Fruit fly (Drosophila melanogaster) whole organism, pupa: ENCODE results near the gene CG15170.
A peak's percentile ranks its signal among the peaks of the same experiment; 100 is the strongest.

ENCODE experiments used
- CG10348 ChIP-seq: fragments of 200-800 bp; sonication (Bioruptor generic); IDR thresholded peaks from 2 replicates; pipeline ENCODE4 v1.3.6; 2022; ENCODE audit warnings: missing biosample characterization, missing genetic modification characterization
- CG12605 ChIP-seq: fragments of 200-800 bp; sonication (Bioruptor generic); IDR thresholded peaks from 2 replicates; pipeline ENCODE4 v1.3.6; 2022; ENCODE audit warnings: missing biosample characterization, missing genetic modification characterization
- CG13204 ChIP-seq: fragments of 200-800 bp; sonication (Bioruptor generic); optimal IDR thresholded peaks from 2 replicates; lab custom pipeline; 2018; ENCODE audit warnings: missing biosample characterization, mild to moderate bottlenecking, missing genetic modification characterization, moderate library complexity
- CG14655 ChIP-seq: fragments of 200-800 bp; sonication (Bioruptor generic); optimal IDR thresholded peaks from 3 replicates; lab custom pipeline; 2017; ENCODE audit warnings: mild to moderate bottlenecking, missing biosample characterization, missing genetic modification reagents, missing genetic modification characterization
- CG15710 ChIP-seq: fragments of 200-800 bp; sonication (Bioruptor generic); optimal IDR thresholded peaks from 2 replicates; lab custom pipeline; 2018; ENCODE audit warnings: missing biosample characterization, mild to moderate bottlenecking, missing genetic modification characterization, moderate library complexity
- CG17806 ChIP-seq: fragments of 200-800 bp; sonication (Bioruptor generic); optimal IDR thresholded peaks from 2 replicates; lab custom pipeline; 2018; ENCODE audit warnings: missing biosample characterization, mild to moderate bottlenecking, missing genetic modification characterization, moderate library complexity
- CG32121 ChIP-seq: fragments of 200-800 bp; sonication (Bioruptor generic); IDR thresholded peaks from 2 replicates; pipeline ENCODE4 v1.3.6; 2022; ENCODE audit warnings: missing biosample characterization, missing genetic modification characterization
- CG34367 ChIP-seq: fragments of 200-800 bp; sonication (Bioruptor generic); optimal IDR thresholded peaks from 2 replicates; lab custom pipeline; 2018; ENCODE audit warnings: missing biosample characterization, mild to moderate bottlenecking, missing genetic modification characterization
- CG4496 ChIP-seq: fragments of 200-800 bp; sonication (Bioruptor generic); IDR thresholded peaks from 3 replicates; pipeline ENCODE4 v1.3.6; 2022; ENCODE audit warnings: missing biosample characterization, missing genetic modification characterization
- CG8159 ChIP-seq: fragments of 200-800 bp; sonication (Bioruptor generic); optimal IDR thresholded peaks from 3 replicates; lab custom pipeline; 2018; ENCODE audit warnings: missing biosample characterization, mild to moderate bottlenecking, missing genetic modification characterization, moderate library complexity
- CG8301 ChIP-seq: fragments of 200-800 bp; sonication (Bioruptor generic); optimal IDR thresholded peaks from 2 replicates; lab custom pipeline; 2018; ENCODE audit warnings: missing biosample characterization, mild to moderate bottlenecking, missing genetic modification characterization
- CG9948 ChIP-seq: fragments of 200-800 bp; sonication (Bioruptor generic); optimal IDR thresholded peaks from 2 replicates; lab custom pipeline; 2018; ENCODE audit warnings: missing biosample characterization, mild to moderate bottlenecking, missing genetic modification characterization, moderate library complexity
- D1 ChIP-seq: fragments of 200-800 bp; sonication (Bioruptor generic); optimal IDR thresholded peaks from 2 replicates; lab custom pipeline; 2018; ENCODE audit warnings: missing biosample characterization, mild to moderate bottlenecking, missing genetic modification characterization, moderate library complexity
- EcR ChIP-seq: fragments of 200-800 bp; sonication (Bioruptor generic); optimal IDR thresholded peaks from 3 replicates; lab custom pipeline; 2019; ENCODE audit warnings: missing biosample characterization, missing genetic modification characterization, mild to moderate bottlenecking, moderate library complexity, missing genetic modification reagents
- Ets98B ChIP-seq: fragments of 200-800 bp; sonication (Bioruptor generic); IDR thresholded peaks from 2 replicates; pipeline ENCODE4 v1.3.6; 2022; ENCODE audit warnings: missing biosample characterization, missing genetic modification characterization
- Pif1A ChIP-seq: fragments of 200-800 bp; sonication (Bioruptor generic); optimal IDR thresholded peaks from 3 replicates; lab custom pipeline; 2016; ENCODE audit warnings: missing biosample characterization, missing genetic modification characterization
- Pif1B ChIP-seq: fragments of 200-800 bp; sonication (Bioruptor generic); optimal IDR thresholded peaks from 3 replicates; lab custom pipeline; 2016; ENCODE audit warnings: missing biosample characterization, missing genetic modification characterization
- Snoo ChIP-seq: fragments of 200-800 bp; sonication (Bioruptor generic); optimal IDR thresholded peaks from 3 replicates; lab custom pipeline; 2017; ENCODE audit warnings: missing biosample characterization, mild to moderate bottlenecking, missing genetic modification characterization, inconsistent platforms
- fd96Ca ChIP-seq: fragments of 200-800 bp; sonication (Bioruptor generic); IDR thresholded peaks from 3 replicates; pipeline ENCODE4 v1.3.6; 2022; ENCODE audit warnings: missing biosample characterization, missing genetic modification characterization
- gl ChIP-seq: fragments of 200-800 bp; sonication (Bioruptor generic); optimal IDR thresholded peaks from 2 replicates; lab custom pipeline; 2018; ENCODE audit warnings: missing biosample characterization, mild to moderate bottlenecking, missing genetic modification characterization
- rn ChIP-seq: fragments of 200-800 bp; sonication (Bioruptor generic); IDR thresholded peaks from 2 replicates; pipeline ENCODE4 v1.3.6; 2022; ENCODE audit warnings: missing biosample characterization, missing genetic modification characterization

Gene CG15170

dm6 chr2L:18997148-18997547 lies 7.1 kb upstream of the CG15170 start, which contains the start of gene CG31792:
CG31792 (plus strand) TSS chr2L:18997448.
- TF ChIP-seq CG4496 (GFP tag; lab: Robert Waterston, UW) = no peak
- TF ChIP-seq CG14655 (GFP tag; lab: Kevin White, UChicago) = no peak
- no peak for TF ChIP-seq Pif1A
- no peak for TF ChIP-seq CG34367 (tag; lab: Kevin White, UChicago)
- TF ChIP-seq CG10348 (GFP tag; lab: Robert Waterston, UW) = no peak
- TF ChIP-seq CG15710 (tag; lab: Kevin White, UChicago) = no peak
- no peak for TF ChIP-seq CG8301 (tag; lab: Kevin White, UChicago)
- TF ChIP-seq, all 21 proteins: peak for 0

DNA sequence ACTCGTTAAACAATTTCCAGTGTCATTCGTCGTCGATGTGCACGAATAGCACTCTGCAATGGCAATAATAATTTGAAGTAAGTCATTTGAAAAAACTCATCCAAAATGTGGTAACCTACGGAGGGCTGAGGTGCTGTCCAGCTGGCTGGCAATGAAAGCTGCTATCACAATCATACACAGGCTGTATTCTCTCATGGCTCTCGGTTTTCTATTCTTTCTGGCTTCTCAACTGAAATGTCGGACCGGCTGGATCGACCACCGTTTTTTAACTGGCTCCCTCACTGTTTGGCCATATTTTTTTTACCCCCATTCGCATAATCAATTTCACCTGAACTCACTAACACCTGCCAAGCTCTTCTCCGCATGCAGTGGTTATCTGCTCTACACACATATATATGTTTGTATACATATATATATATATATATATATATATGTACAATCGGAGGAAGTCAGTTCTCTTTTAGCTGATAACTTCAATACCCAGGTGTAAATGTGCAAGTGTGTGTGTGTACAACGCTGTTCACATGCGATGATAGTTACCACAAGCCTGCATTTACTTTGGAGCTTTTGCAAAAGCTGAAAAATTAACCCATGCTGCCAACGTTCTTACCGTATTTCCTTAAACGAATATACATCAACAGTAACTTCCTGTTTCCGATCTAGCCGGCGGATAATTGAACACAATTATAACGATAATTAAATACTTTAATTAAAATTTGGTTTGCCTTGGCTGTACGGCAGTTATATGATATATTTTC lies 5.8 kb upstream of the CG15170 start, which contains the start of gene CG10650:
CG10650 (minus strand) TSS at position 275 of the 758 bp plus-strand sequence.
- TF ChIP-seq EcR (GFP tag; lab: Kevin White, UChicago) = peak; percentile 5
- TF ChIP-seq CG32121 (GFP tag; lab: Robert Waterston, UW) = no peak

DNA sequence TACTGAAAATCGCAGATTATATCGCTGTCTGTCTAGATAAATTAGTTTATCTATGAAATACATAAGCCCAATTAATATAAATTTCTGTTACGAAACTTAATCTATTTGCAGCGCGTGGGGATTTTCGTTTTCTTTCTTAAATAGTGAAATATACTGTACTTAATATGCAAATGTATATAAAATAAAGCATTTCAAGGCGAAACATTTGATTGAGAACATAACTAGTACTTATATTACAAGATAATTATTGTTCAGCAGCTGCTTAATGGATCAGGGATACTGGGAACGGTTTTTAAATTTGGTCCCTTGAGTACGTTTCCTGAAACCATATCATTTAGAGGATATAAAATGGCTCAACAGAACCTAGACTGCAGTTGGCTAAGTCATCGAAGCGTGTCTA lies 2.2 kb upstream of the CG15170 start, which contains the start of gene CG46465:
CG46465 (plus strand) TSS at position 301 of the 400 bp plus-strand sequence.
- TF ChIP-seq Snoo (tag; lab: Kevin White, UChicago) (no peak), CG10348 (GFP tag; lab: Robert Waterston, UW) (no peak), CG15710 (tag; lab: Kevin White, UChicago) (no peak), Pif1B (GFP tag; lab: Kevin White, UChicago) (no peak), EcR (GFP tag; lab: Kevin White, UChicago) (no peak), gl (tag; lab: Kevin White, UChicago) (no peak), fd96Ca (GFP tag; lab: Robert Waterston, UW) (no peak), CG13204 (GFP tag; lab: Kevin White, UChicago) (no peak), Ets98B (GFP tag; lab: Robert Waterston, UW) (no peak), CG4496 (GFP tag; lab: Robert Waterston, UW) (no peak), Pif1A (no peak), CG34367 (tag; lab: Kevin White, UChicago) (no peak), rn (GFP tag; lab: Robert Waterston, UW) (no peak), CG12605 (GFP tag; lab: Robert Waterston, UW) (no peak), CG14655 (GFP tag; lab: Kevin White, UChicago) (no peak), CG9948 (tag; lab: Kevin White, UChicago) (no peak), D1 (no peak)

- peak; percentile 17 for TF ChIP-seq EcR (GFP tag; lab: Kevin White, UChicago)
- TF ChIP-seq CG15710 (tag; lab: Kevin White, UChicago) = no peak
- TF ChIP-seq rn (GFP tag; lab: Robert Waterston, UW) = no peak
- TF ChIP-seq CG8159 (tag; lab: Kevin White, UChicago) = no peak
- TF ChIP-seq, all 21 proteins: peak for 1
Observed at dm6 chr2L:18990720-18991119, 687 bp upstream of the CG15170 start, which contains the start of gene CG15169. CG15169 (plus strand) TSS chr2L:18991020.

dm6 chr2L:18987078-18987895 lies 2.7 kb downstream of the CG15170 start, which contains the start of the genes Swip-1 and EMC5:
Swip-1 (minus strand) TSS chr2L:18987280.
EMC5 (plus strand) TSS chr2L:18987707.
- TF ChIP-seq CG32121 (GFP tag; lab: Robert Waterston, UW) (no peak; the same call in 1 of the 2 replicates), fd96Ca (GFP tag; lab: Robert Waterston, UW) (0 out of 3 replicates have a peak, but pooled peaks have one; percentile 36), rn (GFP tag; lab: Robert Waterston, UW) (0 out of 2 replicates have a peak, but pooled peaks have one; percentile 9), D1 (peak; percentile 16), CG17806 (tag; lab: Kevin White, UChicago) (peak; percentile 32), CG4496 (GFP tag; lab: Robert Waterston, UW) (peak; percentile 39; the same call in 1 of the 3 replicates), CG15710 (tag; lab: Kevin White, UChicago) (peak; percentile 61), gl (tag; lab: Kevin White, UChicago) (no peak), CG8159 (tag; lab: Kevin White, UChicago) (peak; percentile 68), Pif1B (GFP tag; lab: Kevin White, UChicago) (peak; percentile 2), CG12605 (GFP tag; lab: Robert Waterston, UW) (no peak), CG10348 (GFP tag; lab: Robert Waterston, UW) (no peak), CG9948 (tag; lab: Kevin White, UChicago) (peak; percentile 31), Ets98B (GFP tag; lab: Robert Waterston, UW) (peak; percentile 38; the same call in 1 of the 2 replicates), EcR (GFP tag; lab: Kevin White, UChicago) (no peak), Pif1A (peak; percentile 23), CG8301 (tag; lab: Kevin White, UChicago) (no peak), CG14655 (GFP tag; lab: Kevin White, UChicago) (peak; percentile 50), CG34367 (tag; lab: Kevin White, UChicago) (peak; percentile 31), CG13204 (GFP tag; lab: Kevin White, UChicago) (no peak), Snoo (tag; lab: Kevin White, UChicago) (no peak)
